Fruit fly (Drosophila melanogaster) whole organism, pupa: ENCODE data around the gene PolG1.

Experiments
- CG17806 ChIP-seq: fragments of 200-800 bp; sonication (Bioruptor generic); optimal IDR thresholded peaks from 2 replicates; lab custom pipeline; 2018; ENCODE audit warnings: missing biosample characterization, mild to moderate bottlenecking, missing genetic modification characterization, moderate library complexity
- CG4496 ChIP-seq: fragments of 200-800 bp; sonication (Bioruptor generic); IDR thresholded peaks from 3 replicates; pipeline ENCODE4 v1.3.6; 2022; ENCODE audit warnings: missing biosample characterization, missing genetic modification characterization
- CG8159 ChIP-seq: fragments of 200-800 bp; sonication (Bioruptor generic); optimal IDR thresholded peaks from 3 replicates; lab custom pipeline; 2018; ENCODE audit warnings: missing biosample characterization, mild to moderate bottlenecking, missing genetic modification characterization, moderate library complexity
- CG9948 ChIP-seq: fragments of 200-800 bp; sonication (Bioruptor generic); optimal IDR thresholded peaks from 2 replicates; lab custom pipeline; 2018; ENCODE audit warnings: missing biosample characterization, mild to moderate bottlenecking, missing genetic modification characterization, moderate library complexity
- D1 ChIP-seq: fragments of 200-800 bp; sonication (Bioruptor generic); optimal IDR thresholded peaks from 2 replicates; lab custom pipeline; 2018; ENCODE audit warnings: missing biosample characterization, mild to moderate bottlenecking, missing genetic modification characterization, moderate library complexity
- Ets98B ChIP-seq: fragments of 200-800 bp; sonication (Bioruptor generic); IDR thresholded peaks from 2 replicates; pipeline ENCODE4 v1.3.6; 2022; ENCODE audit warnings: missing biosample characterization, missing genetic modification characterization
- Pif1B ChIP-seq: fragments of 200-800 bp; sonication (Bioruptor generic); optimal IDR thresholded peaks from 3 replicates; lab custom pipeline; 2016; ENCODE audit warnings: missing biosample characterization, missing genetic modification characterization
- fd96Ca ChIP-seq: fragments of 200-800 bp; sonication (Bioruptor generic); IDR thresholded peaks from 3 replicates; pipeline ENCODE4 v1.3.6; 2022; ENCODE audit warnings: missing biosample characterization, missing genetic modification characterization

DNA sequence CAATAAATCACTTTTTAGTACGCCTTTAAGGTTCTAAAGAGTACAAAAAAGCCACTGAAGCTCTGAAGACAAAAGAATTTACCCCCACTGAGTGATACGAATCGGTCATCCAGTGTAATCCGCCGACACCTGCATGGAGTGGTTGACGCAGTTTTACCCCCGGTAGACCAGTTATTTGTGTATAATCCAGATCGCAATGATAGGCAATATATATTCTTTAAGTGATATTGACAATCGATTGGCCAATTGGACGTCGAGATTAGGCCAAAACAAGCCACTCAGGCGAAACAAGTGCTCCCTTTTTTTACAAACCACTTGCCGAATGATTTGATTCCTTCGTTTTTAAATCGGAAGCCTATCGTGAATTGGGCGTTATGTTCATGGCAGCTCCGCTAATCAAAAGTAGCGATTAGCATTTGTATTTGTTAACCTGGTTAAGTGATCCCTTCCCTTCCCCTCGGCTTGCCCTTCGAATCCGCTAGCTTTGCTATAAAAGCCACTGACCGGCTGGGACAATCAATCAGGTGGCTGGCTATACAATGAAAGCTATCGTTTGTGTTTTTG, 18.7 kb upstream of the PolG1 start, which contains the start of gene CG7916:
- TF ChIP-seq CG4496 (GFP tag; lab: Robert Waterston, UW) (no peak), Pif1B (GFP tag; lab: Kevin White, UChicago) (no peak), CG17806 (tag; lab: Kevin White, UChicago) (no peak), Ets98B (GFP tag; lab: Robert Waterston, UW) (no peak), D1 (tag; lab: Kevin White, UChicago) (no peak), fd96Ca (GFP tag; lab: Robert Waterston, UW) (no peak), CG9948 (tag; lab: Kevin White, UChicago) (no peak), CG8159 (tag; lab: Kevin White, UChicago) (no peak)
